Worm (Caenorhabditis elegans) whole organism, L1 larva: Measurements from ENCODE around the gene ech-6.

Source experiments
- C04F5.9 ChIP-seq: sonication (generic microtip); optimal IDR thresholded peaks from 2 replicates; lab custom pipeline; 2016; ENCODE audit warnings: missing genetic modification characterization, missing compliant biosample characterization
- C16A3.4 ChIP-seq: fragments of 150-350 bp; optimal IDR thresholded peaks from 2 replicates; lab custom pipeline; 2014; ENCODE audit warnings: missing biosample characterization, missing genetic modification characterization
- C34B4.2 ChIP-seq: sonication (generic microtip); optimal IDR thresholded peaks from 2 replicates; lab custom pipeline; 2017; ENCODE audit warnings: mild to moderate bottlenecking, missing genetic modification characterization, missing compliant biosample characterization
- alr-1 ChIP-seq: fragments of 200-800 bp; sonication (Bioruptor generic); optimal IDR thresholded peaks from 2 replicates; lab custom pipeline; 2018; ENCODE audit warnings: borderline replicate concordance, mild to moderate bottlenecking, missing genetic modification characterization, missing compliant biosample characterization
- aly-2 ChIP-seq: fragments of 150-350 bp; optimal IDR thresholded peaks from 2 replicates; lab custom pipeline; 2014; ENCODE audit warnings: missing biosample characterization, missing genetic modification characterization
- blmp-1 ChIP-seq: fragments of 150-350 bp; optimal IDR thresholded peaks from 2 replicates; lab custom pipeline; 2014; ENCODE audit warnings: missing biosample characterization, missing genetic modification characterization
- ceh-63 ChIP-seq: fragments of 200-800 bp; sonication (Bioruptor generic); optimal IDR thresholded peaks from 2 replicates; lab custom pipeline; 2018; ENCODE audit warnings: mild to moderate bottlenecking, missing genetic modification characterization, missing compliant biosample characterization
- ceh-82 ChIP-seq, 3 experiments: fragments of 150-350 bp in 1 of 3; sonication (generic microtip) in 2 of 3; optimal IDR thresholded peaks; 2 replicates each; lab custom pipeline; 2014 to 2017; ENCODE audit warnings: missing biosample characterization in 3 of 3, missing genetic modification characterization in 3 of 3
- ceh-88 ChIP-seq: fragments of 200-800 bp; sonication (Bioruptor generic); IDR thresholded peaks from 2 replicates; pipeline ENCODE4 v1.3.6; 2022; ENCODE audit warnings: missing genetic modification characterization, missing compliant biosample characterization
- ces-1 ChIP-seq: fragments of 150-350 bp; optimal IDR thresholded peaks from 2 replicates; lab custom pipeline; 2014; ENCODE audit warnings: missing biosample characterization, missing genetic modification reagents, missing genetic modification characterization
- dpl-1 ChIP-seq, 3 experiments: fragments of 150-350 bp in 2 of 3; sonication (generic microtip) in 1 of 3; optimal IDR thresholded peaks; 2 replicates each; lab custom pipeline; 2014 to 2017; ENCODE audit warnings: missing biosample characterization in 3 of 3, missing genetic modification characterization in 3 of 3, missing genetic modification reagents in 3 of 3
- ets-5 ChIP-seq: fragments of 200-800 bp; sonication (Bioruptor generic); IDR thresholded peaks from 2 replicates; pipeline ENCODE4 v1.3.6; 2022; ENCODE audit warnings: missing genetic modification characterization, missing compliant biosample characterization
- fkh-10 ChIP-seq: sonication (generic microtip); optimal IDR thresholded peaks from 2 replicates; lab custom pipeline; 2017; ENCODE audit warnings: missing biosample characterization, missing genetic modification reagents, missing genetic modification characterization
- fos-1 ChIP-seq: fragments of 150-350 bp; optimal IDR thresholded peaks from 2 replicates; lab custom pipeline; 2014; ENCODE audit warnings: missing biosample characterization, missing genetic modification characterization
- grh-1 ChIP-seq: fragments of 200-800 bp; sonication (Bioruptor generic); IDR thresholded peaks from 2 replicates; pipeline ENCODE4 v1.3.6; 2022; ENCODE audit warnings: missing genetic modification reagents, missing genetic modification characterization, missing compliant biosample characterization
- irx-1 ChIP-seq: sonication (generic microtip); optimal IDR thresholded peaks from 2 replicates; lab custom pipeline; 2016; ENCODE audit warnings: missing genetic modification characterization, missing compliant biosample characterization
- isw-1 ChIP-seq: fragments of 200-800 bp; sonication (Bioruptor generic); IDR thresholded peaks from 2 replicates; pipeline ENCODE4 v1.3.6; 2022; ENCODE audit warnings: missing genetic modification characterization, missing compliant biosample characterization
- jun-1 ChIP-seq: fragments of 150-350 bp; optimal IDR thresholded peaks from 2 replicates; lab custom pipeline; 2014; ENCODE audit warnings: missing biosample characterization, missing genetic modification reagents, missing genetic modification characterization
- lin-13 ChIP-seq: fragments of 150-350 bp; optimal IDR thresholded peaks from 2 replicates; lab custom pipeline; 2014; ENCODE audit warnings: missing biosample characterization, missing genetic modification reagents, missing genetic modification characterization
- lin-14 ChIP-seq: fragments of 200-800 bp; sonication (Bioruptor generic); optimal IDR thresholded peaks from 2 replicates; lab custom pipeline; 2018; ENCODE audit warnings: mild to moderate bottlenecking, missing genetic modification characterization, moderate library complexity, missing compliant biosample characterization
- lin-15B ChIP-seq: fragments of 150-350 bp; sonication (generic microtip); optimal IDR thresholded peaks from 3 replicates; lab custom pipeline; 2014; ENCODE audit warnings: missing biosample characterization, missing genetic modification characterization
- lin-35 ChIP-seq, 2 experiments: fragments of 150-350 bp; optimal IDR thresholded peaks; 2 replicates each; lab custom pipeline; 2014; ENCODE audit warnings: missing biosample characterization in 2 of 2, missing genetic modification characterization in 2 of 2, missing genetic modification reagents in 2 of 2
- lin-39 ChIP-seq: fragments of 150-350 bp; optimal IDR thresholded peaks from 2 replicates; lab custom pipeline; 2014; ENCODE audit warnings: missing biosample characterization, missing genetic modification reagents, missing genetic modification characterization
- lir-3 ChIP-seq: sonication (generic microtip); optimal IDR thresholded peaks from 2 replicates; lab custom pipeline; 2016; ENCODE audit warnings: mild to moderate bottlenecking, missing genetic modification characterization, moderate library complexity, missing compliant biosample characterization; ENCODE audit not compliant: poor library complexity
- lsy-2 ChIP-seq, 2 experiments: fragments of 150-350 bp; optimal IDR thresholded peaks; 2 replicates each; lab custom pipeline; 2014; ENCODE audit warnings: missing biosample characterization in 2 of 2, missing genetic modification characterization in 2 of 2
- mab-9 ChIP-seq: fragments of 200-800 bp; sonication (Bioruptor generic); IDR thresholded peaks from 2 replicates; pipeline ENCODE4 v1.3.6; 2022; ENCODE audit warnings: missing genetic modification reagents, missing genetic modification characterization, missing compliant biosample characterization
- mdl-1 ChIP-seq, 2 experiments: fragments of 150-350 bp; optimal IDR thresholded peaks; 2 replicates each; lab custom pipeline; 2014 to 2017; ENCODE audit warnings: missing biosample characterization in 2 of 2, missing genetic modification characterization in 2 of 2, inconsistent platforms in 1 of 2
- nhr-11 ChIP-seq: fragments of 150-350 bp; optimal IDR thresholded peaks from 2 replicates; lab custom pipeline; 2014; ENCODE audit warnings: missing biosample characterization, missing genetic modification characterization
- nhr-19 ChIP-seq: fragments of 200-800 bp; sonication (Bioruptor generic); conservative IDR thresholded peaks from 2 replicates; pipeline ENCODE4 v1.3.6; 2022; ENCODE audit warnings: missing genetic modification characterization, missing compliant biosample characterization
- nhr-28 ChIP-seq: fragments of 150-350 bp; optimal IDR thresholded peaks from 2 replicates; lab custom pipeline; 2014; ENCODE audit warnings: missing biosample characterization, missing genetic modification characterization
- nhr-47 ChIP-seq: sonication (generic microtip); optimal IDR thresholded peaks from 2 replicates; lab custom pipeline; 2016; ENCODE audit warnings: mild to moderate bottlenecking, missing genetic modification characterization, moderate library complexity, missing compliant biosample characterization
- nhr-71 ChIP-seq: sonication (generic microtip); optimal IDR thresholded peaks from 2 replicates; lab custom pipeline; 2016; ENCODE audit warnings: mild to moderate bottlenecking, missing genetic modification characterization, moderate library complexity, missing compliant biosample characterization
- nhr-76 ChIP-seq: sonication (generic microtip); optimal IDR thresholded peaks from 2 replicates; lab custom pipeline; 2017; ENCODE audit warnings: missing biosample characterization, missing genetic modification characterization
- nhr-84 ChIP-seq: sonication (generic microtip); optimal IDR thresholded peaks from 2 replicates; lab custom pipeline; 2017; ENCODE audit warnings: missing biosample characterization, missing genetic modification characterization
- nhr-85 ChIP-seq: sonication (generic microtip); peaks from one replicate; lab custom pipeline; 2016; ENCODE audit warnings: missing genetic modification characterization, inconsistent platforms, missing compliant biosample characterization
- nhr-90 ChIP-seq: sonication (generic microtip); optimal IDR thresholded peaks from 2 replicates; lab custom pipeline; 2016; ENCODE audit warnings: mild to moderate bottlenecking, missing genetic modification characterization, missing compliant biosample characterization; ENCODE audit not compliant: poor library complexity
- pax-3 ChIP-seq: fragments of 200-800 bp; sonication (Bioruptor generic); optimal IDR thresholded peaks from 2 replicates; lab custom pipeline; 2018; ENCODE audit warnings: mild to moderate bottlenecking, missing genetic modification characterization, moderate library complexity, missing compliant biosample characterization
- pqm-1 ChIP-seq: sonication (generic microtip); optimal IDR thresholded peaks from 3 replicates; lab custom pipeline; 2017; ENCODE audit warnings: missing biosample characterization, missing genetic modification characterization
- rnt-1 ChIP-seq: sonication (generic microtip); optimal IDR thresholded peaks from 2 replicates; lab custom pipeline; 2016; ENCODE audit warnings: mild to moderate bottlenecking, missing genetic modification characterization, moderate library complexity, missing compliant biosample characterization
- skn-1 ChIP-seq: fragments of 150-350 bp; optimal IDR thresholded peaks from 2 replicates; lab custom pipeline; 2014; ENCODE audit warnings: missing biosample characterization, missing genetic modification characterization
- snpc-4 ChIP-seq: fragments of 150-350 bp; optimal IDR thresholded peaks from 2 replicates; lab custom pipeline; 2014; ENCODE audit warnings: missing biosample characterization, missing genetic modification characterization
- snu-23 ChIP-seq: sonication (generic microtip); optimal IDR thresholded peaks from 2 replicates; lab custom pipeline; 2016; ENCODE audit warnings: missing genetic modification characterization, missing compliant biosample characterization
- sox-4 ChIP-seq: sonication (generic microtip); optimal IDR thresholded peaks from 2 replicates; lab custom pipeline; 2016; ENCODE audit warnings: missing genetic modification characterization, missing compliant biosample characterization
- swsn-7 ChIP-seq: sonication (generic microtip); optimal IDR thresholded peaks from 2 replicates; lab custom pipeline; 2016; ENCODE audit warnings: missing genetic modification characterization, missing compliant biosample characterization
- unc-130 ChIP-seq: fragments of 150-350 bp; optimal IDR thresholded peaks from 2 replicates; lab custom pipeline; 2017; ENCODE audit warnings: missing biosample characterization, missing genetic modification characterization, inconsistent platforms
- unc-30 ChIP-seq: sonication (generic microtip); optimal IDR thresholded peaks from 2 replicates; lab custom pipeline; 2017; ENCODE audit warnings: missing biosample characterization, missing genetic modification characterization
- unc-62 ChIP-seq: fragments of 150-350 bp; optimal IDR thresholded peaks from 2 replicates; lab custom pipeline; 2014; ENCODE audit warnings: missing biosample characterization, missing genetic modification reagents, missing genetic modification characterization
- unc-86 ChIP-seq: sonication (generic microtip); optimal IDR thresholded peaks from 2 replicates; lab custom pipeline; 2016; ENCODE audit warnings: missing genetic modification characterization, missing compliant biosample characterization
- unc-98 ChIP-seq: fragments of 200-800 bp; sonication (Bioruptor generic); IDR thresholded peaks from 2 replicates; pipeline ENCODE4 v1.3.6; 2022; ENCODE audit warnings: missing genetic modification characterization, missing compliant biosample characterization
- vab-15 ChIP-seq: sonication (generic microtip); optimal IDR thresholded peaks from 2 replicates; lab custom pipeline; 2017; ENCODE audit warnings: missing genotype, mild to moderate bottlenecking, missing genetic modification characterization, missing compliant biosample characterization
- xbp-1 ChIP-seq: sonication (generic microtip); optimal IDR thresholded peaks from 2 replicates; lab custom pipeline; 2016; ENCODE audit warnings: missing genetic modification characterization, missing compliant biosample characterization
- zag-1 ChIP-seq: fragments of 150-350 bp; optimal IDR thresholded peaks from 2 replicates; lab custom pipeline; 2014; ENCODE audit warnings: missing biosample characterization, missing genetic modification characterization
- zip-4 ChIP-seq: fragments of 200-800 bp; sonication (Bioruptor generic); optimal IDR thresholded peaks from 2 replicates; lab custom pipeline; 2018; ENCODE audit warnings: mild to moderate bottlenecking, missing genetic modification characterization, moderate library complexity, missing compliant biosample characterization

The ech-6 gene

DNA sequence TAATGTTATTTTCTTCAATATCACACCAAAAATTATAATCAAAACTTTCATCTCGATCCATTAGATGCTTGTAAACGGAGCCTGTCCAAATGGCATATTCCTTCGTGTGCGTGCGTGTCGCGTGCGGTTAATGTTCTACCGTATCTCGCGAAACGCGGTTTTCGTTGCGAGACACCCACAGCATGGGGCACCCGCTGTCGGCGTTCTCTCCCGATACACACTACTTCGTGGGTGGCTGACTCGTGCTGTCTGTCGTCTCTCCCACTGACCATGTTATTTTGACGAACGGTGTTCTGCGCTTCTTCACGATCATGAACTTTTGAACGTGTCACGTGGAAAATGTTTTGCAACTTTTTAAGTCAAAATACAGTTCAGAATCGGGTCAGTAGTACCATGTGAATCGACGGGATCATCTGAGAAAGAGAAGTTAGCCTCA is 12.8 kb upstream of the ech-6 start (continued):
- TF ChIP-seq fkh-10 (GFP tag; lab: Kevin White, UChicago) (peak; percentile 94), ets-5 (no peak), lin-13 (GFP tag; lab: Kevin White, UChicago) (peak; percentile 96), ces-1 (GFP tag; lab: Kevin White, UChicago) (no peak), isw-1 (GFP tag; lab: Robert Waterston, UW) (peak; percentile 98), C16A3.4 (tag; lab: Kevin White, UChicago) (peak; percentile 98), C04F5.9 (tag; lab: Kevin White, UChicago) (peak; percentile 94), sox-4 (tag; lab: Kevin White, UChicago) (peak; percentile 92), nhr-90 (tag; lab: Kevin White, UChicago) (peak; percentile 98), irx-1 (tag; lab: Kevin White, UChicago) (peak; percentile 96), jun-1 (tag; lab: Kevin White, UChicago) (peak; percentile 98), mdl-1 (tag; optimal IDR thresholded peaks at IDR 0.05; lab: Kevin White, UChicago) (peak; percentile 77 to 99), unc-86 (tag; lab: Kevin White, UChicago) (peak; percentile 99), nhr-11 (tag; lab: Kevin White, UChicago) (peak; percentile 89), swsn-7 (tag; lab: Kevin White, UChicago) (peak; percentile 99), rnt-1 (tag; lab: Kevin White, UChicago) (peak; percentile 98), snpc-4 (tag; lab: Kevin White, UChicago) (peak; percentile 84), fos-1 (tag; lab: Kevin White, UChicago) (peak; percentile 89), unc-98 (GFP tag; lab: Robert Waterston, UW) (peak; percentile 60; the same call in 1 of the 2 replicates), nhr-76 (tag; lab: Kevin White, UChicago) (no peak), ceh-63 (peak; percentile 34), pqm-1 (tag; lab: Kevin White, UChicago) (no peak), blmp-1 (tag; lab: Kevin White, UChicago) (no peak), unc-130 (tag; lab: Kevin White, UChicago) (peak; percentile 96), unc-30 (tag; lab: Kevin White, UChicago) (no peak), vab-15 (tag; lab: Kevin White, UChicago) (peak; percentile 86), lsy-2 (tag; optimal IDR thresholded peaks at IDR 0.05; lab: Kevin White, UChicago) (peak; percentile 100), nhr-84 (tag; lab: Kevin White, UChicago) (no peak), dpl-1 (GFP tag; optimal IDR thresholded peaks at IDR 0.05; lab: Kevin White, UChicago) (peak; percentile 77 to 86 (median 85)), pax-3 (tag; lab: Kevin White, UChicago) (peak; percentile 98), C34B4.2 (tag; lab: Kevin White, UChicago) (peak; percentile 43), nhr-47 (tag; lab: Kevin White, UChicago) (peak; percentile 99), xbp-1 (tag; lab: Kevin White, UChicago) (peak; percentile 97), ceh-88 (GFP tag; lab: Robert Waterston, UW) (peak; percentile 97), ceh-82 (tag; optimal IDR thresholded peaks at IDR 0.05; lab: Kevin White, UChicago) (peak; percentile 90 to 98 (median 97)), mab-9 (GFP tag; lab: Robert Waterston, UW) (peak; percentile 95), lin-15B (tag; lab: Kevin White, UChicago) (peak; percentile 79), nhr-28 (tag; lab: Kevin White, UChicago) (no peak), nhr-19 (GFP tag; lab: Robert Waterston, UW) (peak; percentile 98), aly-2 (tag; lab: Kevin White, UChicago) (peak; percentile 96), grh-1 (GFP tag; lab: Robert Waterston, UW) (peak; percentile 98), nhr-71 (tag; lab: Kevin White, UChicago) (peak; percentile 100), lin-35 (GFP tag; optimal IDR thresholded peaks at IDR 0.05; lab: Kevin White, UChicago) (peak; percentile 90 to 92), zip-4 (GFP tag; lab: Kevin White, UChicago) (peak; percentile 95), zag-1 (tag; lab: Kevin White, UChicago) (peak; percentile 85), skn-1 (tag; lab: Kevin White, UChicago) (peak; percentile 95), unc-62 (GFP tag; lab: Kevin White, UChicago) (peak; percentile 74), lin-39 (peak; percentile 84), lir-3 (tag; lab: Kevin White, UChicago) (peak; percentile 89), alr-1 (no peak), nhr-85 (tag; lab: Kevin White, UChicago) (peak; percentile 99), lin-14 (peak; percentile 100), snu-23 (peak; percentile 99)
